Worm (Caenorhabditis elegans): ENCODE data around the gene M04G7.2.

ce11 chrIV:422112-422511 is 38.7 kb downstream of the M04G7.2 start:
- TF ChIP-seq unc-62 (GFP tag; optimal IDR thresholded peaks at IDR 0.05) (no peak), nhr-237 (tag; optimal IDR thresholded peaks at IDR 0.05) (no peak), ces-1 (GFP tag; optimal IDR thresholded peaks at IDR 0.05) (no peak), tbx-8 (GFP tag; optimal IDR thresholded peaks at IDR 0.05) (no peak), lin-13 (tag; optimal IDR thresholded peaks at IDR 0.05) (no peak), pha-4 (tag; optimal IDR thresholded peaks at IDR 0.05) (no peak), mep-1 (tag; optimal IDR thresholded peaks at IDR 0.05) (no peak), snpc-4 (tag; optimal IDR thresholded peaks at IDR 0.05) (no peak), elt-1 (tag; optimal IDR thresholded peaks at IDR 0.05; ENCODE audit: borderline replicate concordance, insufficient read depth) (no peak), hlh-1 (tag; optimal IDR thresholded peaks at IDR 0.05) (no peak), unc-120 (tag; optimal IDR thresholded peaks at IDR 0.05; ENCODE audit: poor library complexity, severe bottlenecking) (no peak)
